Worm (Caenorhabditis elegans): ENCODE data around the gene ZC513.2.

ce11 chrV:8092385-8092784, 38.2 kb downstream of the ZC513.2 start, which contains the start of gene str-129:
- TF ChIP-seq ztf-4 (tag; optimal IDR thresholded peaks at IDR 0.05) (no peak), ama-1 (optimal IDR thresholded peaks at IDR 0.05) (no peak), pqm-1 (tag; optimal IDR thresholded peaks at IDR 0.05) (no peak), egl-27 (tag; optimal IDR thresholded peaks at IDR 0.05) (no peak), nfya-1 (tag; optimal IDR thresholded peaks at IDR 0.05; ENCODE audit: insufficient read depth) (no peak), ceh-28 (tag; optimal IDR thresholded peaks at IDR 0.05) (no peak), elt-3 (tag; optimal IDR thresholded peaks at IDR 0.05) (no peak), ceh-16 (tag; optimal IDR thresholded peaks at IDR 0.05) (no peak), lsy-12 (tag; optimal IDR thresholded peaks at IDR 0.05) (no peak), nhr-237 (tag; optimal IDR thresholded peaks at IDR 0.05) (no peak), snpc-4 (tag; optimal IDR thresholded peaks at IDR 0.05) (no peak), mdl-1 (tag; optimal IDR thresholded peaks at IDR 0.05) (no peak), skn-1 (tag; optimal IDR thresholded peaks at IDR 0.05) (no peak), fos-1 (tag; optimal IDR thresholded peaks at IDR 0.05) (no peak)
